Fruit fly (Drosophila melanogaster): ENCODE measurements around the gene Ibf2.

The Ibf2 gene

dm6 chr3R:9245576-9246200, 12.6 kb downstream of the Ibf2 start, which contains the start of gene Vps15 (continued):
- TF ChIP-seq CG7839 (tag; optimal IDR thresholded peaks at IDR 0.05) (peak; percentile 82), CG17359 (tag; optimal IDR thresholded peaks at IDR 0.05) (peak; percentile 85), tna (GFP tag; IDR thresholded peaks at IDR 0.05; ENCODE audit: partially characterized antibody) (peak; percentile 77; the same call in 1 of the 2 replicates), CG17385 (GFP tag; optimal IDR thresholded peaks at IDR 0.05) (peak; percentile 61), Ravus (GFP tag; IDR thresholded peaks at IDR 0.05) (no peak), CG18262 (tag; optimal IDR thresholded peaks at IDR 0.05) (peak; percentile 84), ham (GFP tag; IDR thresholded peaks at IDR 0.05) (no peak), bcd (GFP tag; optimal IDR thresholded peaks at IDR 0.05) (peak; percentile 51), CG1603 (tag; optimal IDR thresholded peaks at IDR 0.05) (peak; percentile 48), CG3407 (GFP tag; optimal IDR thresholded peaks at IDR 0.05) (peak; percentile 50), chif (GFP tag; optimal IDR thresholded peaks at IDR 0.05) (peak; percentile 17 to 68), CTCF (GFP tag; optimal IDR thresholded peaks at IDR 0.05) (no peak), sug (tag; optimal IDR thresholded peaks at IDR 0.05) (peak; percentile 84), tgo (GFP tag; IDR thresholded peaks at IDR 0.05) (peak; percentile 65; the same call in 2 of the 3 replicates), salm (tag; optimal IDR thresholded peaks at IDR 0.05) (peak; percentile 46), CG15011 (GFP tag; optimal IDR thresholded peaks at IDR 0.05) (peak; percentile 60), ap (GFP tag; IDR thresholded peaks at IDR 0.05) (no peak), Camta (GFP tag; optimal IDR thresholded peaks at IDR 0.05) (peak; percentile 65), sr (GFP tag; IDR thresholded peaks at IDR 0.05) (no peak), CG14667 (GFP tag; IDR thresholded peaks at IDR 0.05) (peak; percentile 46; the same call in 1 of the 2 replicates), PHDP (tag; optimal IDR thresholded peaks at IDR 0.05) (peak; percentile 89), gcm2 (GFP tag; optimal IDR thresholded peaks at IDR 0.05) (no peak), Asciz (GFP tag; optimal IDR thresholded peaks at IDR 0.05) (peak; percentile 57), pita (GFP tag; optimal IDR thresholded peaks at IDR 0.05) (no peak), otp (GFP tag; IDR thresholded peaks at IDR 0.05) (no peak; the same call in 2 of the 3 replicates), NFAT (GFP tag; IDR thresholded peaks at IDR 0.05) (peak; percentile 44; the same call in 1 of the 2 replicates), CG17186 (GFP tag; optimal IDR thresholded peaks at IDR 0.05) (peak; percentile 68), CG32532 (GFP tag; IDR thresholded peaks at IDR 0.05) (peak; percentile 80), CG16815 (GFP tag; optimal IDR thresholded peaks at IDR 0.05) (peak; percentile 15), Myb (GFP tag; optimal IDR thresholded peaks at IDR 0.05) (peak; percentile 18), nerfin-1 (tag; optimal IDR thresholded peaks at IDR 0.05) (peak; percentile 74), CG17361 (GFP tag; IDR thresholded peaks at IDR 0.05) (peak; percentile 73), Vsx1 (GFP tag; optimal IDR thresholded peaks at IDR 0.05) (peak; percentile 24), stwl (tag; optimal IDR thresholded peaks at IDR 0.05) (peak; percentile 63), H2.0 (GFP tag; IDR thresholded peaks at IDR 0.05) (peak; percentile 48), Deaf1 (tag; optimal IDR thresholded peaks at IDR 0.05) (peak; percentile 66), Dip3 (GFP tag; optimal IDR thresholded peaks at IDR 0.05) (peak; percentile 64), dati (GFP tag; IDR thresholded peaks at IDR 0.05) (no peak), da (GFP tag; optimal IDR thresholded peaks at IDR 0.05) (peak; percentile 46), gfzf (GFP tag; optimal IDR thresholded peaks at IDR 0.05) (peak; percentile 17), wor (GFP tag; IDR thresholded peaks at IDR 0.05) (no peak; the same call in 1 of the 2 replicates), CG4328 (GFP tag; optimal IDR thresholded peaks at IDR 0.05) (peak; percentile 2), Awh (GFP tag; IDR thresholded peaks at IDR 0.05) (peak; percentile 52), sens-2 (GFP tag; IDR thresholded peaks at IDR 0.05) (no peak), TFAM (GFP tag; optimal IDR thresholded peaks at IDR 0.05) (no peak), Opbp (GFP tag; IDR thresholded peaks at IDR 0.05; ENCODE audit: partially characterized antibody) (peak; percentile 50; the same call in 1 of the 3 replicates), Sox102F (GFP tag; optimal IDR thresholded peaks at IDR 0.05) (peak; percentile 83), sisA (GFP tag; IDR thresholded peaks at IDR 0.05) (no peak; the same call in 1 of the 2 replicates), CG15601 (tag; optimal IDR thresholded peaks at IDR 0.05) (peak; percentile 82), E2f1 (GFP tag; IDR thresholded peaks at IDR 0.05) (peak; percentile 47; the same call in 1 of the 2 replicates)

Data from whole organism, embryonic.